Worm (Caenorhabditis elegans) whole organism, mixed stage, embryonic: ENCODE measurements around the gene clc-22.

Experiments
- hlh-1 ChIP-seq: fragments of 150-350 bp; optimal IDR thresholded peaks from 2 replicates; lab custom pipeline; 2014; ENCODE audit warnings: missing biosample characterization, missing genetic modification reagents, missing genetic modification characterization
- nhr-237 ChIP-seq: fragments of 150-350 bp; optimal IDR thresholded peaks from 2 replicates; lab custom pipeline; 2014; ENCODE audit warnings: missing biosample characterization, missing genetic modification characterization

DNA sequence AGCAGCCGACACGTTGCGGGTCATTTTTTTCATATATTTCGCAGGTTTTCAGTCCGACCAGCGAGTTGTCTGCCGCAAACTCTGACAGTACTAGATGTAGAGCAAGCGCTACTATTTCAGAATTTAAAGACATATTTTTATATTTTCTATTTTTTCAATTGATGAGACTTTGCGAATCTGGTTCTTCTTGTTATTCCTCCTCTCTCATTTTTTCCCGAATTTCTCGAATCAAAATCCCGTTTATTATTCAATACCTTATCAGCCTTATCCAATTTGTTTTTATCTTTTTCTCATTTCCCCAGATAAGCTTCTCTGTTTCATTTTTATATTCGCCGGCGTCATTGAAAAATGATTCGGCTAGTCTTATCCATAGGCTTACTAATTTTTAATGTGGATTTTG lies 19.9 kb downstream of the clc-22 start, which contains the start of gene dos-2:
- TF ChIP-seq hlh-1 (tag; lab: Kevin White, UChicago), result no peak
- TF ChIP-seq nhr-237 (tag; lab: Kevin White, UChicago), result no peak
